Fruit fly (Drosophila melanogaster) whole organism, embryonic: Measurements from ENCODE around the gene MESR3.

ENCODE experiments used
- B-H2 ChIP-seq: fragments of 200-800 bp; sonication (Bioruptor generic); optimal IDR thresholded peaks from 2 replicates; lab custom pipeline; 2018; ENCODE audit warnings: missing biosample characterization, mild to moderate bottlenecking, missing genetic modification characterization
- CG10147 ChIP-seq: fragments of 200-800 bp; sonication (Bioruptor generic); optimal IDR thresholded peaks from 2 replicates; lab custom pipeline; 2019; ENCODE audit warnings: missing biosample characterization, mild to moderate bottlenecking, missing genetic modification characterization, moderate library complexity
- CG10462 ChIP-seq: fragments of 200-800 bp; sonication (Bioruptor generic); optimal IDR thresholded peaks from 2 replicates; lab custom pipeline; 2016; ENCODE audit warnings: missing biosample characterization, missing genetic modification characterization
- CG10565 ChIP-seq: fragments of 200-800 bp; sonication (Bioruptor generic); optimal IDR thresholded peaks from 3 replicates; lab custom pipeline; 2016; ENCODE audit warnings: missing biosample characterization, mild to moderate bottlenecking, missing genetic modification characterization
- CG10654 ChIP-seq: fragments of 200-800 bp; sonication (Bioruptor generic); optimal IDR thresholded peaks from 2 replicates; lab custom pipeline; 2016; ENCODE audit warnings: missing biosample characterization, missing genetic modification characterization
- CG12071 ChIP-seq: fragments of 200-800 bp; sonication (Bioruptor generic); optimal IDR thresholded peaks from 3 replicates; lab custom pipeline; 2018; ENCODE audit warnings: missing biosample characterization, mild to moderate bottlenecking, missing genetic modification characterization
- CG12155 ChIP-seq: fragments of 200-800 bp; sonication (Bioruptor generic); optimal IDR thresholded peaks from 3 replicates; lab custom pipeline; 2016; ENCODE audit warnings: missing biosample characterization, missing genetic modification characterization
- CG1233 ChIP-seq: fragments of 200-800 bp; sonication (Bioruptor generic); optimal IDR thresholded peaks from 4 replicates; lab custom pipeline; 2018; ENCODE audit warnings: missing biosample characterization, mild to moderate bottlenecking, missing genetic modification characterization
- CG16863 ChIP-seq: fragments of 200-800 bp; sonication (Bioruptor generic); optimal IDR thresholded peaks from 3 replicates; lab custom pipeline; 2016; ENCODE audit warnings: missing biosample characterization, missing genetic modification characterization
- CG17328 ChIP-seq: fragments of 200-800 bp; sonication (Bioruptor generic); IDR thresholded peaks from 2 replicates; pipeline ENCODE4 v1.3.6; 2022; ENCODE audit warnings: missing biosample characterization, missing genetic modification characterization
- CG17361 ChIP-seq: fragments of 200-800 bp; sonication (Bioruptor generic); IDR thresholded peaks from 3 replicates; pipeline ENCODE4 v1.3.6; 2022; ENCODE audit warnings: missing biosample characterization, missing genetic modification characterization
- CG3065 ChIP-seq: fragments of 200-800 bp; sonication (Bioruptor generic); optimal IDR thresholded peaks from 2 replicates; lab custom pipeline; 2016; ENCODE audit warnings: missing biosample characterization, missing genetic modification characterization
- CG34224 ChIP-seq: fragments of 200-800 bp; sonication (Bioruptor generic); IDR thresholded peaks from 3 replicates; pipeline ENCODE4 v1.3.6; 2022; ENCODE audit warnings: missing biosample characterization, missing genetic modification characterization; ENCODE audit not compliant: partially characterized antibody
- CG3726 ChIP-seq: fragments of 200-800 bp; sonication (Bioruptor generic); IDR thresholded peaks from 3 replicates; pipeline ENCODE4, ENCODE4 v1.3.6; 2022; ENCODE audit warnings: missing biosample characterization, missing genetic modification characterization
- CG42726 ChIP-seq: fragments of 200-800 bp; sonication (Bioruptor generic); IDR thresholded peaks from 2 replicates; pipeline ENCODE4 v1.3.6; 2022; ENCODE audit warnings: missing biosample characterization, missing genetic modification characterization; ENCODE audit not compliant: partially characterized antibody
- CG7271 ChIP-seq: fragments of 200-800 bp; sonication (Bioruptor generic); optimal IDR thresholded peaks from 2 replicates; lab custom pipeline; 2018; ENCODE audit warnings: missing biosample characterization, mild to moderate bottlenecking, missing genetic modification characterization, moderate library complexity
- CG8359 ChIP-seq: fragments of 200-800 bp; sonication (Bioruptor generic); optimal IDR thresholded peaks from 2 replicates; lab custom pipeline; 2017; ENCODE audit warnings: missing biosample characterization, mild to moderate bottlenecking, missing genetic modification characterization, borderline replicate concordance
- CG8944 ChIP-seq: fragments of 200-800 bp; sonication (Bioruptor generic); optimal IDR thresholded peaks from 3 replicates; lab custom pipeline; 2016; ENCODE audit warnings: missing biosample characterization, missing genetic modification characterization
- CG9797 ChIP-seq: fragments of 200-800 bp; sonication (Bioruptor generic); optimal IDR thresholded peaks from 3 replicates; lab custom pipeline; 2018; ENCODE audit warnings: missing biosample characterization, mild to moderate bottlenecking, missing genetic modification characterization
- CG9817 ChIP-seq: fragments of 200-800 bp; sonication (Bioruptor generic); optimal IDR thresholded peaks from 2 replicates; lab custom pipeline; 2018; ENCODE audit warnings: missing biosample characterization, mild to moderate bottlenecking, missing genetic modification characterization, moderate library complexity
- CTCF ChIP-seq: fragments of 200-800 bp; sonication (Bioruptor generic); optimal IDR thresholded peaks from 2 replicates; lab custom pipeline; 2017; ENCODE audit warnings: missing biosample characterization, mild to moderate bottlenecking, missing genetic modification characterization, moderate library complexity
- E2f2 ChIP-seq: fragments of 200-800 bp; sonication (Bioruptor generic); IDR thresholded peaks from 2 replicates; pipeline ENCODE4 v1.3.6; 2022; ENCODE audit warnings: missing biosample characterization, missing genetic modification characterization
- Fer1 ChIP-seq: fragments of 200-800 bp; sonication (Bioruptor generic); optimal IDR thresholded peaks from 2 replicates; lab custom pipeline; 2017; ENCODE audit warnings: missing biosample characterization, mild to moderate bottlenecking, missing genetic modification characterization
- H2.0 ChIP-seq: fragments of 200-800 bp; sonication (Bioruptor generic); IDR thresholded peaks from 2 replicates; pipeline ENCODE4 v1.3.6; 2022; ENCODE audit warnings: missing biosample characterization, missing genetic modification characterization
- HLH54F ChIP-seq: fragments of 200-800 bp; sonication (Bioruptor generic); optimal IDR thresholded peaks from 3 replicates; lab custom pipeline; 2016; ENCODE audit warnings: missing biosample characterization, missing genetic modification characterization
- HmgZ ChIP-seq: fragments of 200-800 bp; sonication (Bioruptor generic); optimal IDR thresholded peaks from 2 replicates; lab custom pipeline; 2018; ENCODE audit warnings: missing biosample characterization, mild to moderate bottlenecking, missing genetic modification characterization
- Jarid2 ChIP-seq: fragments of 200-800 bp; sonication (Bioruptor generic); optimal IDR thresholded peaks from 3 replicates; lab custom pipeline; 2017; ENCODE audit warnings: mild to moderate bottlenecking, missing biosample characterization, missing genetic modification reagents, missing genetic modification characterization
- Nf-YA ChIP-seq: fragments of 200-800 bp; sonication (Bioruptor generic); IDR thresholded peaks from 2 replicates; pipeline ENCODE4 v1.3.6; 2022; ENCODE audit warnings: missing biosample characterization, missing genetic modification characterization
- Oaz ChIP-seq: fragments of 200-800 bp; sonication (Bioruptor generic); IDR thresholded peaks from 2 replicates; pipeline ENCODE4 v1.3.6; 2022; ENCODE audit warnings: missing biosample characterization, missing genetic modification characterization
- bab2 ChIP-seq: fragments of 200-800 bp; sonication (Bioruptor generic); optimal IDR thresholded peaks from 2 replicates; lab custom pipeline; 2016; ENCODE audit warnings: missing biosample characterization, missing genetic modification characterization
- br ChIP-seq: fragments of >200 bp; optimal IDR thresholded peaks from 2 replicates; lab custom pipeline; 2017
- cg ChIP-seq: fragments of 200-800 bp; sonication (Bioruptor generic); optimal IDR thresholded peaks from 3 replicates; lab custom pipeline; 2019; ENCODE audit warnings: missing biosample characterization, mild to moderate bottlenecking, missing genetic modification characterization, moderate library complexity
- da ChIP-seq: fragments of 200-800 bp; sonication (Bioruptor generic); optimal IDR thresholded peaks from 2 replicates; lab custom pipeline; 2016; ENCODE audit warnings: missing biosample characterization, missing genetic modification characterization
- dimm ChIP-seq: fragments of 200-800 bp; sonication (Bioruptor generic); IDR thresholded peaks from 2 replicates; pipeline ENCODE4 v1.3.6; 2022; ENCODE audit warnings: missing biosample characterization, missing genetic modification characterization
- dpn ChIP-seq, 2 experiments: fragments of 200-800 bp; sonication (Bioruptor generic); optimal IDR thresholded peaks; 3 replicates each; lab custom pipeline; 2016; ENCODE audit warnings: missing biosample characterization in 2 of 2, missing genetic modification characterization in 2 of 2
- en ChIP-seq: fragments of 200-800 bp; sonication (Bioruptor generic); optimal IDR thresholded peaks from 2 replicates; lab custom pipeline; 2016; ENCODE audit warnings: missing biosample characterization, missing genetic modification characterization
- hbn ChIP-seq: fragments of 200-800 bp; sonication (Bioruptor generic); IDR thresholded peaks from 2 replicates; pipeline ENCODE4 v1.3.6; 2022; ENCODE audit warnings: missing biosample characterization, missing genetic modification characterization; ENCODE audit not compliant: partially characterized antibody
- her ChIP-seq: fragments of 200-800 bp; sonication (Bioruptor generic); optimal IDR thresholded peaks from 2 replicates; lab custom pipeline; 2016; ENCODE audit warnings: missing biosample characterization, missing genetic modification characterization
- jumu ChIP-seq: fragments of 200-800 bp; sonication (Bioruptor generic); optimal IDR thresholded peaks from 3 replicates; lab custom pipeline; 2016; ENCODE audit warnings: missing biosample characterization, missing genetic modification characterization
- lbe ChIP-seq: fragments of 200-800 bp; sonication (Bioruptor generic); optimal IDR thresholded peaks from 2 replicates; lab custom pipeline; 2016; ENCODE audit warnings: missing biosample characterization, mild to moderate bottlenecking, missing genetic modification characterization
- lov ChIP-seq, 2 experiments: fragments of 200-800 bp in 1 of 2; fragments of >200 bp in 1 of 2; sonication (Bioruptor generic) in 1 of 2; IDR thresholded peaks in 1 of 2; optimal IDR thresholded peaks in 1 of 2; 2 replicates in 1 of 2; 3 replicates in 1 of 2; pipeline versions ENCODE4 v1.3.6 to Lab custom; 2017 to 2022; ENCODE audit warnings: missing biosample characterization in 1 of 2, missing genetic modification characterization in 1 of 2
- mld ChIP-seq: fragments of 200-800 bp; sonication (Bioruptor generic); IDR thresholded peaks from 3 replicates; pipeline ENCODE4 v1.3.6; 2022; ENCODE audit warnings: missing biosample characterization, missing genetic modification characterization; ENCODE audit not compliant: partially characterized antibody
- nom ChIP-seq: fragments of 200-800 bp; sonication (Bioruptor generic); optimal IDR thresholded peaks from 2 replicates; lab custom pipeline; 2017; ENCODE audit warnings: missing biosample characterization, missing genetic modification characterization, mild to moderate bottlenecking, moderate library complexity, missing genetic modification reagents
- p53 ChIP-seq: fragments of 200-800 bp; sonication (Bioruptor generic); optimal IDR thresholded peaks from 2 replicates; lab custom pipeline; 2016; ENCODE audit warnings: missing biosample characterization, missing genetic modification characterization
- sisA ChIP-seq: fragments of 200-800 bp; sonication (Bioruptor generic); IDR thresholded peaks from 2 replicates; pipeline ENCODE4 v1.3.6; 2022; ENCODE audit warnings: missing biosample characterization, missing genetic modification characterization
- sob ChIP-seq: fragments of 200-800 bp; sonication (Bioruptor generic); IDR thresholded peaks from 2 replicates; pipeline ENCODE4 v1.3.6; 2022; ENCODE audit warnings: missing biosample characterization, missing genetic modification characterization
- stwl ChIP-seq: fragments of 200-800 bp; sonication (Bioruptor generic); optimal IDR thresholded peaks from 3 replicates; lab custom pipeline; 2018; ENCODE audit warnings: missing biosample characterization, mild to moderate bottlenecking, missing genetic modification characterization, moderate library complexity
- toy ChIP-seq: fragments of 200-800 bp; sonication (Bioruptor generic); IDR thresholded peaks from 2 replicates; pipeline ENCODE4 v1.3.6; 2022; ENCODE audit warnings: missing biosample characterization, missing genetic modification characterization
- vvl ChIP-seq: fragments of 200-800 bp; sonication (Bioruptor generic); IDR thresholded peaks from 2 replicates; pipeline ENCODE4 v1.3.6; 2022; ENCODE audit warnings: missing biosample characterization, missing genetic modification characterization
- zen2 ChIP-seq: fragments of 200-800 bp; sonication (Bioruptor generic); IDR thresholded peaks from 3 replicates; pipeline ENCODE4 v1.3.6; 2022; ENCODE audit warnings: missing biosample characterization, missing genetic modification characterization; ENCODE audit not compliant: partially characterized antibody

MESR3 gene

dm6 chr2L:18688646-18689296 lies 71.7 kb downstream of the MESR3 start, which contains the start of gene msl-1 (continued):
- 0 out of 2 replicates have a peak, but pooled peaks have one; percentile 13 for TF ChIP-seq CG17328 (GFP tag; lab: Robert Waterston, UW)
- TF ChIP-seq CG17361 (GFP tag; lab: Robert Waterston, UW) = no peak
- TF ChIP-seq Nf-YA (GFP tag; lab: Robert Waterston, UW) = no peak
- peak; percentile 44; the same call in 1 of the 2 replicates for TF ChIP-seq E2f2 (GFP tag; lab: Robert Waterston, UW)
- TF ChIP-seq CG12155 (GFP tag; lab: Kevin White, UChicago) = peak; percentile 34
- TF ChIP-seq CG7271 (tag; lab: Kevin White, UChicago) = no peak
- peak; percentile 62; the same call in 1 of the 2 replicates for TF ChIP-seq sob (GFP tag; lab: Robert Waterston, UW)
- no peak for TF ChIP-seq br (lab: Kevin White, UChicago)
- TF ChIP-seq HmgZ (tag; lab: Kevin White, UChicago) = peak; percentile 27
- peak; percentile 99 for TF ChIP-seq CG42726 (GFP tag; lab: Robert Waterston, UW)
- TF ChIP-seq dpn (GFP tag; optimal IDR thresholded peaks at IDR 0.05; lab: Kevin White, UChicago) = peak; percentile 22 to 41
- TF ChIP-seq p53 = no peak
- peak; percentile 95 for TF ChIP-seq zen2 (GFP tag; lab: Robert Waterston, UW)
- TF ChIP-seq en (GFP tag; lab: Kevin White, UChicago) = no peak
- peak; percentile 36 for TF ChIP-seq B-H2 (GFP tag; lab: Kevin White, UChicago)
- peak; percentile 38 for TF ChIP-seq sisA (GFP tag; lab: Robert Waterston, UW)
- TF ChIP-seq CG3726 (GFP tag; lab: Robert Waterston, UW) = no peak
- TF ChIP-seq lov (optimal IDR thresholded peaks at IDR 0.05; lab: Kevin White, UChicago) = no peak
- 0 out of 3 replicates have a peak, but pooled peaks have one; percentile 5 for TF ChIP-seq lov (GFP tag; IDR thresholded peaks at IDR 0.05; lab: Robert Waterston, UW)
- TF ChIP-seq dimm (GFP tag; lab: Robert Waterston, UW) = no peak
- no peak for TF ChIP-seq CG16863 (GFP tag; lab: Kevin White, UChicago)
- TF ChIP-seq bab2 (GFP tag; lab: Kevin White, UChicago) = no peak
- TF ChIP-seq CG12071 = no peak
- peak; percentile 30 for TF ChIP-seq CG9797
- no peak for TF ChIP-seq CG10147
- TF ChIP-seq Jarid2 (GFP tag; lab: Kevin White, UChicago) = no peak
- TF ChIP-seq hbn = peak; percentile 94
- peak; percentile 51 for TF ChIP-seq stwl (tag; lab: Kevin White, UChicago)
- TF ChIP-seq lbe (GFP tag; lab: Kevin White, UChicago) = no peak
- no peak for TF ChIP-seq nom (GFP tag; lab: Kevin White, UChicago)
- TF ChIP-seq HLH54F (GFP tag; lab: Kevin White, UChicago) = peak; percentile 42
- no peak for TF ChIP-seq CG10462 (GFP tag; lab: Kevin White, UChicago)
- peak; percentile 39 for TF ChIP-seq CG8944 (GFP tag; lab: Kevin White, UChicago)
- peak; percentile 41 for TF ChIP-seq CG9817 (tag; lab: Kevin White, UChicago)
- peak; percentile 94 for TF ChIP-seq mld (GFP tag; lab: Robert Waterston, UW)
- TF ChIP-seq her (GFP tag; lab: Kevin White, UChicago) = no peak
- no peak for TF ChIP-seq Fer1 (GFP tag; lab: Kevin White, UChicago)
- TF ChIP-seq toy (GFP tag; lab: Robert Waterston, UW) = no peak
- TF ChIP-seq cg = no peak
- no peak for TF ChIP-seq CG3065
- TF ChIP-seq H2.0 (GFP tag; lab: Robert Waterston, UW) = peak; percentile 51; the same call in 1 of the 2 replicates
- no peak for TF ChIP-seq CG1233 (GFP tag; lab: Kevin White, UChicago)
- peak; percentile 48; the same call in 1 of the 2 replicates for TF ChIP-seq vvl
- no peak for TF ChIP-seq CG8359
- TF ChIP-seq CG34224 (GFP tag; lab: Robert Waterston, UW) = peak; percentile 90
- no peak for TF ChIP-seq Oaz
- TF ChIP-seq jumu = peak; percentile 68
- no peak for TF ChIP-seq CG10654 (GFP tag; lab: Kevin White, UChicago)
- TF ChIP-seq CTCF (GFP tag; lab: Kevin White, UChicago) = no peak
- no peak for TF ChIP-seq CG10565 (GFP tag; lab: Kevin White, UChicago)
- TF ChIP-seq da = no peak
